Worm (Caenorhabditis elegans): ENCODE results near the gene ampd-1.

ce11 chrII:5180272-5180671 lies 22.9 kb upstream of the ampd-1 start:
- TF ChIP-seq pqm-1 (tag; optimal IDR thresholded peaks at IDR 0.05) (no peak), skn-1 (tag; optimal IDR thresholded peaks at IDR 0.05) (no peak), nhr-77 (tag; optimal IDR thresholded peaks at IDR 0.05) (no peak), mab-9 (GFP tag; IDR thresholded peaks at IDR 0.05) (no peak), blmp-1 (tag; optimal IDR thresholded peaks at IDR 0.05) (no peak), lin-13 (GFP tag; optimal IDR thresholded peaks at IDR 0.05) (no peak), fos-1 (tag; optimal IDR thresholded peaks at IDR 0.05) (no peak), ztf-4 (tag; optimal IDR thresholded peaks at IDR 0.05) (no peak), vab-15 (tag; optimal IDR thresholded peaks at IDR 0.05) (no peak), zag-1 (tag; optimal IDR thresholded peaks at IDR 0.05) (no peak), grh-1 (GFP tag; IDR thresholded peaks at IDR 0.05) (no peak), aly-2 (tag; optimal IDR thresholded peaks at IDR 0.05) (no peak), efl-1 (optimal IDR thresholded peaks at IDR 0.05) (no peak), efl-1 (GFP tag; optimal IDR thresholded peaks at IDR 0.05 in 1 of 2) (peak in 1 of 2 experiments; percentile 62)
